Fruit fly (Drosophila melanogaster): ENCODE data around the gene GstD1.

Gene GstD1

DNA sequence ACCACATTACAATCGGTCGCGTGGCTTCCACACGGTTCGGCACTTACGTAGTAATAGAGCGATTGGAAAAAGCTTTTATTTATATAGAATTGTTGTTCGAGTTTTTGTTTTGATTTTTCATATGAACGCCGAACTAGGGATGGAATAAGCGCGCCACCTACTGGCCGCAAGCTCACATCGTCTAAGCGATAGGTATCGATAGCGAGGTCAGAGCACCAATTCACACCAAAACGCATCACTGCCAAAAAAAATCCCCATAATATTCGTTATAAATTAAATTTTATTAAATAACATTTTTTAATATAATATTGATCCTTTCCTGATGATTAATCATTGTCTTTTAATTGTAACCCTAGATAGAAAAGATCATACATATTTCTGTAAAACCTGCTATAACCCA is 18.6 kb downstream of the GstD1 start, which contains the start of gene CG10038 (continued):
- peak; percentile 36 for TF ChIP-seq Mad (GFP tag; optimal IDR thresholded peaks at IDR 0.05)
- peak; percentile 62 for TF ChIP-seq CG12659 (GFP tag; optimal IDR thresholded peaks at IDR 0.05)
- TF ChIP-seq NC2β (GFP tag; optimal IDR thresholded peaks at IDR 0.05) = no peak
- TF ChIP-seq CG4424 (GFP tag; optimal IDR thresholded peaks at IDR 0.05) = peak; percentile 36
- TF ChIP-seq Sin3A (optimal IDR thresholded peaks at IDR 0.05) = peak; percentile 30
- TF ChIP-seq knrl (GFP tag; IDR thresholded peaks at IDR 0.05; ENCODE audit: partially characterized antibody) = peak; percentile 96
- TF ChIP-seq CG18764 (GFP tag; optimal IDR thresholded peaks at IDR 0.05) = peak; percentile 13
- TF ChIP-seq H15 (GFP tag; IDR thresholded peaks at IDR 0.05) = peak; percentile 42; the same call in 1 of the 3 replicates
- peak; percentile 93 for TF ChIP-seq inv (GFP tag; IDR thresholded peaks at IDR 0.05; ENCODE audit: partially characterized antibody)
- TF ChIP-seq trem (tag; optimal IDR thresholded peaks at IDR 0.05) = peak; percentile 55
- TF ChIP-seq gcm (GFP tag; optimal IDR thresholded peaks at IDR 0.05) = no peak
- no peak for TF ChIP-seq Fer2 (tag; optimal IDR thresholded peaks at IDR 0.05)
- TF ChIP-seq CG34422 (GFP tag; IDR thresholded peaks at IDR 0.05) = peak; percentile 60; the same call in 2 of the 3 replicates
- peak; percentile 41 for TF ChIP-seq Fer1 (GFP tag; optimal IDR thresholded peaks at IDR 0.05)
- peak; percentile 11 for TF ChIP-seq CG18011 (GFP tag; optimal IDR thresholded peaks at IDR 0.05)
- TF ChIP-seq CG13287 (GFP tag; IDR thresholded peaks at IDR 0.05; ENCODE audit: partially characterized antibody) = peak; percentile 97
- TF ChIP-seq CTCF (GFP tag; optimal IDR thresholded peaks at IDR 0.05) = peak; percentile 96
- no peak for TF ChIP-seq CG4282 (GFP tag; optimal IDR thresholded peaks at IDR 0.05)
- TF ChIP-seq Opbp (GFP tag; IDR thresholded peaks at IDR 0.05; ENCODE audit: partially characterized antibody) = peak; percentile 98
- TF ChIP-seq CG10267 (tag; optimal IDR thresholded peaks at IDR 0.05) = peak; percentile 55
- TF ChIP-seq CG8765 (GFP tag; IDR thresholded peaks at IDR 0.05) = no peak; the same call in 1 of the 2 replicates
- no peak for TF ChIP-seq pum (GFP tag; optimal IDR thresholded peaks at IDR 0.05)
- no peak for TF ChIP-seq CG2678 (tag; optimal IDR thresholded peaks at IDR 0.05)
- TF ChIP-seq Hr51 (GFP tag; optimal IDR thresholded peaks at IDR 0.05) = peak; percentile 43 to 53
- peak; percentile 77 for TF ChIP-seq sens (GFP tag)
- no peak for TF ChIP-seq Drgx (GFP tag; IDR thresholded peaks at IDR 0.05)
- peak; percentile 37 for TF ChIP-seq zfh2 (GFP tag; optimal IDR thresholded peaks at IDR 0.05)
- no peak for TF ChIP-seq CG3163 (GFP tag; optimal IDR thresholded peaks at IDR 0.05)
- TF ChIP-seq sna (GFP tag; IDR thresholded peaks at IDR 0.05; ENCODE audit: partially characterized antibody) = peak; percentile 89
- no peak for TF ChIP-seq cato (GFP tag; optimal IDR thresholded peaks at IDR 0.05; ENCODE audit: borderline replicate concordance)
- TF ChIP-seq cwo (GFP tag; optimal IDR thresholded peaks at IDR 0.05) = no peak
- TF ChIP-seq CG8944 (GFP tag; optimal IDR thresholded peaks at IDR 0.05) = no peak
- peak; percentile 31; the same call in 1 of the 3 replicates for TF ChIP-seq Aef1 (GFP tag; IDR thresholded peaks at IDR 0.05)
- TF ChIP-seq pho (GFP tag; optimal IDR thresholded peaks at IDR 0.05) = peak; percentile 31
- no peak for TF ChIP-seq vfl (GFP tag; optimal IDR thresholded peaks at IDR 0.05)
- no peak for TF ChIP-seq CG17359 (tag; optimal IDR thresholded peaks at IDR 0.05)
- TF ChIP-seq Doc3 (GFP tag; IDR thresholded peaks at IDR 0.05; ENCODE audit: partially characterized antibody) = peak; percentile 91
- TF ChIP-seq slbo (GFP tag; IDR thresholded peaks at IDR 0.05) = peak; percentile 67; the same call in 1 of the 2 replicates
- peak; percentile 87 for TF ChIP-seq stwl (tag; optimal IDR thresholded peaks at IDR 0.05)
- peak; percentile 92 for TF ChIP-seq vnd (GFP tag; IDR thresholded peaks at IDR 0.05; ENCODE audit: partially characterized antibody)
- no peak for TF ChIP-seq CG11723 (GFP tag; optimal IDR thresholded peaks at IDR 0.05)
- TF ChIP-seq CG43689 (GFP tag; IDR thresholded peaks at IDR 0.05) = no peak
- peak; percentile 60 for TF ChIP-seq Dek (tag; optimal IDR thresholded peaks at IDR 0.05)
- TF ChIP-seq HmgZ (tag; optimal IDR thresholded peaks at IDR 0.05) = peak; percentile 76
- peak; percentile 22; the same call in 1 of the 2 replicates for TF ChIP-seq CG11247 (GFP tag; IDR thresholded peaks at IDR 0.05)
- no peak for TF ChIP-seq Asciz (GFP tag; optimal IDR thresholded peaks at IDR 0.05)
- peak; percentile 86 for TF ChIP-seq row (GFP tag; IDR thresholded peaks at IDR 0.05)
- peak; percentile 14 for TF ChIP-seq kay (GFP tag; optimal IDR thresholded peaks at IDR 0.05)
- peak; percentile 46 for TF ChIP-seq CG12391 (tag; optimal IDR thresholded peaks at IDR 0.05)
- peak in 1 of 2 experiments; percentile 23 for TF ChIP-seq crp (GFP tag; optimal IDR thresholded peaks at IDR 0.05)
